Worm (Caenorhabditis elegans) whole organism, L3 larva: ENCODE data around the gene K11C4.1.

Experiments used
- R02D3.7 ChIP-seq: fragments of 150-350 bp; optimal IDR thresholded peaks from 2 replicates; lab custom pipeline; 2014; ENCODE audit warnings: missing biosample characterization, missing genetic modification characterization
- ZK546.5 ChIP-seq: sonication (generic microtip); optimal IDR thresholded peaks from 2 replicates; lab custom pipeline; 2017; ENCODE audit warnings: missing biosample characterization, missing genetic modification characterization
- aly-2 ChIP-seq: fragments of 150-350 bp; optimal IDR thresholded peaks from 2 replicates; lab custom pipeline; 2014; ENCODE audit warnings: missing biosample characterization, missing genetic modification characterization
- ama-1 ChIP-seq: fragments of 150-350 bp; optimal IDR thresholded peaks from 2 replicates; lab custom pipeline; 2018
- ceh-16 ChIP-seq: sonication (generic microtip); optimal IDR thresholded peaks from 2 replicates; lab custom pipeline; 2017; ENCODE audit warnings: missing biosample characterization, missing genetic modification characterization
- ceh-28 ChIP-seq: fragments of 150-350 bp; optimal IDR thresholded peaks from 2 replicates; lab custom pipeline; 2014; ENCODE audit warnings: missing biosample characterization, missing genetic modification reagents, missing genetic modification characterization
- ceh-82 ChIP-seq: fragments of 150-350 bp; optimal IDR thresholded peaks from 2 replicates; lab custom pipeline; 2014; ENCODE audit warnings: missing biosample characterization, missing genetic modification characterization
- ceh-9 ChIP-seq: sonication (generic microtip); optimal IDR thresholded peaks from 2 replicates; lab custom pipeline; 2018; ENCODE audit warnings: missing biosample characterization, missing genetic modification characterization
- daf-12 ChIP-seq: fragments of 150-350 bp; optimal IDR thresholded peaks from 2 replicates; lab custom pipeline; 2014; ENCODE audit warnings: missing biosample characterization, missing genetic modification reagents, missing genetic modification characterization
- egl-27 ChIP-seq: sonication (generic microtip); optimal IDR thresholded peaks from 4 replicates; lab custom pipeline; 2017; ENCODE audit warnings: missing biosample characterization, missing genetic modification reagents, missing genetic modification characterization
- egl-5 ChIP-seq: fragments of 150-350 bp; optimal IDR thresholded peaks from 2 replicates; lab custom pipeline; 2017; ENCODE audit warnings: missing biosample characterization, missing genetic modification reagents, missing genetic modification characterization, inconsistent platforms
- elt-1 ChIP-seq: fragments of 150-350 bp; optimal IDR thresholded peaks from 2 replicates; lab custom pipeline; 2014; ENCODE audit warnings: missing biosample characterization, missing genetic modification characterization
- elt-2 ChIP-seq: sonication (generic microtip); optimal IDR thresholded peaks from 2 replicates; lab custom pipeline; 2016; ENCODE audit warnings: missing genetic modification reagents, mild to moderate bottlenecking, missing genetic modification characterization, missing compliant biosample characterization
- elt-3 ChIP-seq, 3 experiments: fragments of 150-350 bp in 1 of 3; sonication (generic microtip) in 2 of 3; optimal IDR thresholded peaks; 2 replicates in 2 of 3; 4 replicates in 1 of 3; lab custom pipeline; 2014 to 2017; ENCODE audit warnings: missing biosample characterization in 3 of 3, missing genetic modification characterization in 3 of 3
- fkh-10 ChIP-seq: sonication (generic microtip); optimal IDR thresholded peaks from 2 replicates; lab custom pipeline; 2017; ENCODE audit warnings: missing biosample characterization, missing genetic modification reagents, missing genetic modification characterization
- fkh-2 ChIP-seq: fragments of 150-350 bp; optimal IDR thresholded peaks from 2 replicates; lab custom pipeline; 2014; ENCODE audit warnings: missing biosample characterization, missing genetic modification reagents, missing genetic modification characterization
- hmg-11 ChIP-seq: sonication (generic microtip); optimal IDR thresholded peaks from 2 replicates; lab custom pipeline; 2016; ENCODE audit warnings: missing genetic modification characterization, missing compliant biosample characterization
- jun-1 ChIP-seq: fragments of 150-350 bp; optimal IDR thresholded peaks from 2 replicates; lab custom pipeline; 2014; ENCODE audit warnings: missing biosample characterization, missing genetic modification reagents, missing genetic modification characterization
- lin-15B ChIP-seq: fragments of 150-350 bp; optimal IDR thresholded peaks from 2 replicates; lab custom pipeline; 2014; ENCODE audit warnings: missing biosample characterization, missing genetic modification characterization
- lin-39 ChIP-seq: fragments of 150-350 bp; optimal IDR thresholded peaks from 2 replicates; lab custom pipeline; 2018; ENCODE audit warnings: missing biosample characterization, missing genetic modification reagents, missing genetic modification characterization
- lsy-12 ChIP-seq: sonication (generic microtip); optimal IDR thresholded peaks from 2 replicates; lab custom pipeline; 2016; ENCODE audit warnings: mild to moderate bottlenecking, missing genetic modification characterization, missing compliant biosample characterization
- mdl-1 ChIP-seq: fragments of 150-350 bp; optimal IDR thresholded peaks from 2 replicates; lab custom pipeline; 2014; ENCODE audit warnings: missing biosample characterization, missing genetic modification characterization
- mml-1 ChIP-seq: fragments of 150-350 bp; sonication (generic microtip); optimal IDR thresholded peaks from 3 replicates; lab custom pipeline; 2014; ENCODE audit warnings: missing biosample characterization, missing genetic modification characterization
- nfya-1 ChIP-seq: sonication (generic microtip); optimal IDR thresholded peaks from 2 replicates; lab custom pipeline; 2017; ENCODE audit warnings: missing genetic modification characterization, mild to moderate bottlenecking, missing compliant biosample characterization, antibody characterized with exemption, moderate library complexity; ENCODE audit not compliant: insufficient read depth
- nhr-11 ChIP-seq: fragments of 150-350 bp; optimal IDR thresholded peaks from 2 replicates; lab custom pipeline; 2014; ENCODE audit warnings: missing biosample characterization, missing genetic modification characterization
- nhr-12 ChIP-seq: fragments of 150-350 bp; optimal IDR thresholded peaks from 2 replicates; lab custom pipeline; 2014; ENCODE audit warnings: missing biosample characterization, missing genetic modification characterization
- nhr-23 ChIP-seq: fragments of 150-350 bp; optimal IDR thresholded peaks from 2 replicates; lab custom pipeline; 2014; ENCODE audit warnings: missing biosample characterization, missing genetic modification reagents, missing genetic modification characterization
- nhr-237 ChIP-seq: fragments of 150-350 bp; optimal IDR thresholded peaks from 2 replicates; lab custom pipeline; 2014; ENCODE audit warnings: missing biosample characterization, missing genetic modification characterization
- nhr-25 ChIP-seq: sonication (generic microtip); optimal IDR thresholded peaks from 2 replicates; lab custom pipeline; 2017; ENCODE audit warnings: missing biosample characterization, missing genetic modification characterization
- nhr-28 ChIP-seq: fragments of 150-350 bp; optimal IDR thresholded peaks from 2 replicates; lab custom pipeline; 2014; ENCODE audit warnings: missing biosample characterization, missing genetic modification characterization
- nhr-43 ChIP-seq: sonication (generic microtip); optimal IDR thresholded peaks from 2 replicates; lab custom pipeline; 2016; ENCODE audit warnings: mild to moderate bottlenecking, missing genetic modification characterization, missing compliant biosample characterization; ENCODE audit not compliant: poor library complexity, severe bottlenecking
- nhr-67 ChIP-seq: fragments of 150-350 bp; optimal IDR thresholded peaks from 2 replicates; lab custom pipeline; 2014; ENCODE audit warnings: missing biosample characterization, missing genetic modification characterization
- nhr-77 ChIP-seq: fragments of 150-350 bp; optimal IDR thresholded peaks from 2 replicates; lab custom pipeline; 2014; ENCODE audit warnings: missing biosample characterization, missing genetic modification characterization
- pha-4 ChIP-seq: fragments of 150-350 bp; optimal IDR thresholded peaks from 2 replicates; lab custom pipeline; 2014; ENCODE audit warnings: missing biosample characterization, missing genetic modification reagents, missing genetic modification characterization
- pqm-1 ChIP-seq: fragments of 150-350 bp; optimal IDR thresholded peaks from 2 replicates; lab custom pipeline; 2017; ENCODE audit warnings: missing biosample characterization, missing genetic modification characterization, inconsistent platforms
- sea-2 ChIP-seq: fragments of 150-350 bp; sonication (generic microtip); optimal IDR thresholded peaks from 4 replicates; lab custom pipeline; 2014; ENCODE audit warnings: missing biosample characterization, missing genetic modification reagents, missing genetic modification characterization
- skn-1 ChIP-seq: fragments of 150-350 bp; optimal IDR thresholded peaks from 2 replicates; lab custom pipeline; 2014; ENCODE audit warnings: missing biosample characterization, missing genetic modification characterization
- unc-62 ChIP-seq: fragments of 150-350 bp; sonication (generic microtip); optimal IDR thresholded peaks from 4 replicates; lab custom pipeline; 2014; ENCODE audit warnings: missing biosample characterization, missing genetic modification reagents, missing genetic modification characterization
- zag-1 ChIP-seq: fragments of 150-350 bp; optimal IDR thresholded peaks from 2 replicates; lab custom pipeline; 2014; ENCODE audit warnings: missing biosample characterization, missing genetic modification characterization
- ztf-11 ChIP-seq: fragments of 150-350 bp; optimal IDR thresholded peaks from 2 replicates; lab custom pipeline; 2014; ENCODE audit warnings: missing biosample characterization, missing genetic modification characterization
- ztf-4 ChIP-seq: fragments of 150-350 bp; optimal IDR thresholded peaks from 2 replicates; lab custom pipeline; 2014; ENCODE audit warnings: missing biosample characterization, missing genetic modification characterization

K11C4.1 gene

DNA sequence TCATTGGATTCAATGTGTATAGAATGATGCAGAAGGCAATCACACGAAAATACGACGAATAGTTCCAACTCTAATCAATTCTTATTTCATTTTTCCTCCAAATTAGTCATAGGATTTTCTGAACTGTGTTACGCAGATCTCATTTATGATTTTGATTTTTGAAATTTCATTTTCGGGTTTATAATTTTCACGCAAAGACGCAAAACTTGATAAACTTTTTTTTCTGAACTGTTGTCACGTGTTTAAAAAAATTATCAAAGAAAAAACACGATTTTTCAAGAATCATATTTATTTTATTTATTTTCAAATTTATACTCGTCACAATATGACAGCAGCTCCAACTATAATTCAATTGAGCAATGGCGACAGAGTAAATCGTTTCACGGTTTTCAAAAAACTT, at the start of gene K11C4.1:
Gene K11C4.1 (plus strand): TSS at position 301 of the 400 bp plus-strand sequence.
- no peak for TF ChIP-seq skn-1 (tag; lab: Kevin White, UChicago)

ce11 chrV:6854711-6855110, 42.1 kb upstream of the K11C4.1 start, which contains the start of gene gpa-10:
Gene gpa-10 (minus strand): TSS chrV:6854811.
- TF ChIP-seq fkh-2 (tag; lab: Kevin White, UChicago), result no peak

- TF ChIP-seq daf-12 (tag; lab: Kevin White, UChicago) (no peak), pqm-1 (no peak), egl-27 (tag; lab: Kevin White, UChicago) (no peak), ceh-16 (no peak), nhr-237 (no peak), skn-1 (tag; lab: Kevin White, UChicago) (no peak), elt-1 (tag; lab: Kevin White, UChicago) (no peak), pha-4 (tag; lab: Kevin White, UChicago) (no peak), nhr-11 (tag; lab: Kevin White, UChicago) (no peak)
Measured at ce11 chrV:6870004-6870403, 26.8 kb upstream of the K11C4.1 start, which contains the start of gene frpr-18. Gene frpr-18 (plus strand): TSS chrV:6870304.

- TF ChIP-seq sea-2 (GFP tag; lab: Kevin White, UChicago), result no peak
- TF ChIP-seq ama-1, result no peak
- peak; percentile 35 for TF ChIP-seq pha-4 (tag; lab: Kevin White, UChicago)
Measured at ce11 chrV:6874735-6875134, 22.1 kb upstream of the K11C4.1 start.

ce11 chrV:6875795-6876194, 21.0 kb upstream of the K11C4.1 start:
- TF ChIP-seq ceh-9 (no peak), hmg-11 (tag; lab: Kevin White, UChicago) (peak; percentile 7)

ce11 chrV:6876763-6877515, 19.9 kb upstream of the K11C4.1 start:
- TF ChIP-seq ceh-16 (no peak), mml-1 (tag; lab: Kevin White, UChicago) (no peak), skn-1 (tag; lab: Kevin White, UChicago) (no peak), ztf-11 (no peak), nhr-25 (peak; percentile 67), egl-5 (no peak), elt-1 (tag; lab: Kevin White, UChicago) (peak; percentile 55), nfya-1 (tag; lab: Kevin White, UChicago) (no peak), hmg-11 (tag; lab: Kevin White, UChicago) (peak; percentile 25), ama-1 (no peak), fkh-2 (tag; lab: Kevin White, UChicago) (no peak), fkh-10 (GFP tag; lab: Kevin White, UChicago) (no peak), sea-2 (GFP tag; lab: Kevin White, UChicago) (no peak), aly-2 (tag; lab: Kevin White, UChicago) (no peak), nhr-43 (tag; lab: Kevin White, UChicago) (no peak), elt-3 (tag; optimal IDR thresholded peaks at IDR 0.05; lab: Kevin White, UChicago) (no peak), nhr-67 (tag; lab: Kevin White, UChicago) (no peak), ZK546.5 (tag; lab: Kevin White, UChicago) (no peak), elt-2 (tag; lab: Kevin White, UChicago) (no peak), lin-15B (no peak), unc-62 (GFP tag; lab: Kevin White, UChicago) (peak; percentile 21), lin-39 (tag; lab: Kevin White, UChicago) (peak; percentile 10), nhr-23 (tag; lab: Kevin White, UChicago) (no peak), nhr-28 (tag; lab: Kevin White, UChicago) (no peak), mdl-1 (tag; lab: Kevin White, UChicago) (no peak), ztf-4 (no peak), nhr-11 (tag; lab: Kevin White, UChicago) (no peak), zag-1 (tag; lab: Kevin White, UChicago) (no peak), R02D3.7 (tag; lab: Kevin White, UChicago) (no peak), nhr-77 (tag; lab: Kevin White, UChicago) (no peak), egl-27 (tag; lab: Kevin White, UChicago) (peak; percentile 1), nhr-12 (no peak), ceh-28 (tag; lab: Kevin White, UChicago) (peak; percentile 39), pha-4 (tag; lab: Kevin White, UChicago) (peak; percentile 86), daf-12 (tag; lab: Kevin White, UChicago) (no peak), lsy-12 (tag; lab: Kevin White, UChicago) (no peak), jun-1 (tag; lab: Kevin White, UChicago) (no peak), nhr-237 (no peak), ceh-82 (tag; lab: Kevin White, UChicago) (no peak)
